Worm (Caenorhabditis elegans): ENCODE measurements around the gene msp-79.
A peak's percentile ranks its signal among the peaks of the same experiment; 100 is the strongest.
"Not testable (repeated sequence)": the region's sequence is repeated elsewhere in the genome, so short reads cannot be mapped to it uniquely, and the experiment has no call there.

Gene msp-79

ce11 chrIV:9777535-9777934 lies 10.6 kb upstream of the msp-79 start, which contains the start of gene sna-2:
TSS of gene sna-2 (minus strand) at chrIV:9777634.
- peak; percentile 68 for TF ChIP-seq tbx-37 (GFP tag; conservative IDR thresholded peaks at IDR 0.05)
- TF ChIP-seq F13C5.2 (tag; optimal IDR thresholded peaks at IDR 0.05), result no peak
- no peak for TF ChIP-seq sea-1 (GFP tag; conservative IDR thresholded peaks at IDR 0.05)

ce11 chrIV:9773441-9773840 lies 6.5 kb upstream of the msp-79 start:
- TF ChIP-seq ama-1 (optimal IDR thresholded peaks at IDR 0.05), result no peak
- TF ChIP-seq tra-4 (tag; optimal IDR thresholded peaks at IDR 0.05), result peak; percentile 33
- TF ChIP-seq ets-7 (tag; optimal IDR thresholded peaks at IDR 0.05), result no peak
- no peak for TF ChIP-seq tbx-11 (GFP tag; IDR thresholded peaks at IDR 0.05)
- TF ChIP-seq pes-1 (GFP tag; IDR thresholded peaks at IDR 0.05), result peak; percentile 27; the same call in 1 of the 2 replicates
- no peak for TF ChIP-seq tbx-37 (GFP tag; conservative IDR thresholded peaks at IDR 0.05)
- TF ChIP-seq F13C5.2 (tag; optimal IDR thresholded peaks at IDR 0.05), result no peak
- no peak for TF ChIP-seq hnd-1 (tag; optimal IDR thresholded peaks at IDR 0.05)
- TF ChIP-seq scrt-1 (GFP tag; IDR thresholded peaks at IDR 0.05), result no peak
- no peak for TF ChIP-seq B0310.2 (tag; optimal IDR thresholded peaks at IDR 0.05)
- no peak for TF ChIP-seq aly-1 (tag; optimal IDR thresholded peaks at IDR 0.05)
- TF ChIP-seq ceh-13 (GFP tag; optimal IDR thresholded peaks at IDR 0.05), result peak; percentile 8
- TF ChIP-seq ceh-36 (tag; optimal IDR thresholded peaks at IDR 0.05), result peak; percentile 42
- peak; percentile 30; the same call in 1 of the 2 replicates for TF ChIP-seq sea-1 (GFP tag; conservative IDR thresholded peaks at IDR 0.05)

ce11 chrIV:9772096-9772720 lies 5.3 kb upstream of the msp-79 start, which contains the start of gene cav-1:
TSS of gene cav-1 (plus strand) at chrIV:9772510.
- TF ChIP-seq B0310.2 (tag; optimal IDR thresholded peaks at IDR 0.05) (peak; percentile 14), hmg-4 (GFP tag; optimal IDR thresholded peaks at IDR 0.05) (peak; percentile 22), sea-1 (GFP tag; conservative IDR thresholded peaks at IDR 0.05) (0 out of 2 replicates have a peak, but pooled peaks have one; percentile 60), ceh-36 (tag; optimal IDR thresholded peaks at IDR 0.05) (peak; percentile 14), tbx-11 (GFP tag; IDR thresholded peaks at IDR 0.05) (no peak), pes-1 (GFP tag; IDR thresholded peaks at IDR 0.05) (peak; percentile 49; the same call in 1 of the 2 replicates), tbx-37 (GFP tag; conservative IDR thresholded peaks at IDR 0.05) (no peak), hmbx-1 (tag; optimal IDR thresholded peaks at IDR 0.05) (no peak), flt-1 (GFP tag; IDR thresholded peaks at IDR 0.05) (no peak), ets-7 (tag; optimal IDR thresholded peaks at IDR 0.05) (no peak), hnd-1 (tag; optimal IDR thresholded peaks at IDR 0.05) (no peak), ama-1 (optimal IDR thresholded peaks at IDR 0.05) (peak; percentile 97), ceh-13 (GFP tag; optimal IDR thresholded peaks at IDR 0.05) (no peak), F13C5.2 (tag; optimal IDR thresholded peaks at IDR 0.05) (peak; percentile 7), scrt-1 (GFP tag; IDR thresholded peaks at IDR 0.05) (no peak), tra-4 (tag; optimal IDR thresholded peaks at IDR 0.05) (peak; percentile 7), aly-1 (tag; optimal IDR thresholded peaks at IDR 0.05) (peak; percentile 29)

- TF ChIP-seq hmbx-1 (tag; optimal IDR thresholded peaks at IDR 0.05) (no peak), hnd-1 (tag; optimal IDR thresholded peaks at IDR 0.05) (no peak), tra-4 (tag; optimal IDR thresholded peaks at IDR 0.05) (no peak), flt-1 (GFP tag; IDR thresholded peaks at IDR 0.05) (no peak), F13C5.2 (tag; optimal IDR thresholded peaks at IDR 0.05) (no peak), sea-1 (GFP tag; conservative IDR thresholded peaks at IDR 0.05) (no peak), tbx-11 (GFP tag; IDR thresholded peaks at IDR 0.05) (no peak), ceh-13 (GFP tag; optimal IDR thresholded peaks at IDR 0.05) (no peak), tbx-37 (GFP tag; conservative IDR thresholded peaks at IDR 0.05) (no peak), aly-1 (tag; optimal IDR thresholded peaks at IDR 0.05) (no peak), ets-7 (tag; optimal IDR thresholded peaks at IDR 0.05) (no peak), ama-1 (optimal IDR thresholded peaks at IDR 0.05) (no peak), ceh-36 (tag; optimal IDR thresholded peaks at IDR 0.05) (no peak), hmg-4 (GFP tag; optimal IDR thresholded peaks at IDR 0.05) (no peak), B0310.2 (tag; optimal IDR thresholded peaks at IDR 0.05) (no peak)
These were observed 3.8 kb upstream of the msp-79 start for ce11 chrIV:9770798-9771197.

ce11 chrIV:9769746-9770145 lies 2.8 kb upstream of the msp-79 start, which contains the start of gene msp-78:
TSS of gene msp-78 (plus strand) at chrIV:9770046.
- not testable (repeated sequence) for TF ChIP-seq hmbx-1 (tag; optimal IDR thresholded peaks at IDR 0.05); hmg-4 (GFP tag; optimal IDR thresholded peaks at IDR 0.05); sea-1 (GFP tag; conservative IDR thresholded peaks at IDR 0.05)

ce11 chrIV:9766250-9766649 lies 704 bp downstream of the msp-79 start, which contains the start of gene ssp-36:
TSS of gene ssp-36 (minus strand) at chrIV:9766350.
- TF ChIP-seq flt-1 (GFP tag; IDR thresholded peaks at IDR 0.05) (no peak), B0310.2 (tag; optimal IDR thresholded peaks at IDR 0.05) (no peak), hmbx-1 (tag; optimal IDR thresholded peaks at IDR 0.05) (no peak), tbx-11 (GFP tag; IDR thresholded peaks at IDR 0.05) (no peak), sea-1 (GFP tag; conservative IDR thresholded peaks at IDR 0.05) (no peak), ceh-36 (tag; optimal IDR thresholded peaks at IDR 0.05) (no peak), tbx-37 (GFP tag; conservative IDR thresholded peaks at IDR 0.05) (no peak), tra-4 (tag; optimal IDR thresholded peaks at IDR 0.05) (no peak), ets-7 (tag; optimal IDR thresholded peaks at IDR 0.05) (no peak), hmg-4 (GFP tag; optimal IDR thresholded peaks at IDR 0.05) (no peak), ceh-13 (GFP tag; optimal IDR thresholded peaks at IDR 0.05) (no peak), ama-1 (optimal IDR thresholded peaks at IDR 0.05) (no peak)

- TF ChIP-seq tbx-11 (GFP tag; IDR thresholded peaks at IDR 0.05) (no peak), pes-1 (GFP tag; IDR thresholded peaks at IDR 0.05) (no peak), ceh-36 (tag; optimal IDR thresholded peaks at IDR 0.05) (no peak), tra-4 (tag; optimal IDR thresholded peaks at IDR 0.05) (no peak), ets-7 (tag; optimal IDR thresholded peaks at IDR 0.05) (no peak), hmg-4 (GFP tag; optimal IDR thresholded peaks at IDR 0.05) (no peak), aly-1 (tag; optimal IDR thresholded peaks at IDR 0.05) (no peak), hnd-1 (tag; optimal IDR thresholded peaks at IDR 0.05) (no peak), hmbx-1 (tag; optimal IDR thresholded peaks at IDR 0.05) (no peak), ceh-13 (GFP tag; optimal IDR thresholded peaks at IDR 0.05) (no peak), flt-1 (GFP tag; IDR thresholded peaks at IDR 0.05) (no peak), tbx-37 (GFP tag; conservative IDR thresholded peaks at IDR 0.05) (no peak), ama-1 (optimal IDR thresholded peaks at IDR 0.05) (no peak), sea-1 (GFP tag; conservative IDR thresholded peaks at IDR 0.05) (no peak), scrt-1 (GFP tag; IDR thresholded peaks at IDR 0.05) (no peak), F13C5.2 (tag; optimal IDR thresholded peaks at IDR 0.05) (no peak)
These were observed 4.2 kb downstream of the msp-79 start for ce11 chrIV:9762667-9763173.

All from whole organism, early embryonic.